Fruit fly (Drosophila melanogaster): ENCODE measurements around the gene Sirt6.

The Sirt6 gene

dm6 chr3R:10212799-10213198, 48.9 kb downstream of the Sirt6 start, which contains the start of gene Timp:
Timp (minus strand) TSS chr3R:10213007.
- TF ChIP-seq Rel (GFP tag; optimal IDR thresholded peaks at IDR 0.05) (no peak), Rel (tag; optimal IDR thresholded peaks at IDR 0.05) (no peak), CG9705 (GFP tag; optimal IDR thresholded peaks at IDR 0.05) (no peak), dsf (GFP tag; optimal IDR thresholded peaks at IDR 0.05; ENCODE audit: borderline replicate concordance) (no peak), sage (GFP tag; optimal IDR thresholded peaks at IDR 0.05) (no peak), tai (GFP tag; optimal IDR thresholded peaks at IDR 0.05) (no peak), GATAd (GFP tag; optimal IDR thresholded peaks at IDR 0.05) (no peak), HLH106 (tag; optimal IDR thresholded peaks at IDR 0.05) (no peak), fru (GFP tag; optimal IDR thresholded peaks at IDR 0.05) (no peak), CG32264 (GFP tag; optimal IDR thresholded peaks at IDR 0.05) (no peak), Vsx2 (GFP tag; optimal IDR thresholded peaks at IDR 0.05; ENCODE audit: partially characterized antibody) (no peak), Hnf4 (GFP tag; optimal IDR thresholded peaks at IDR 0.05) (no peak), Sp1 (GFP tag; optimal IDR thresholded peaks at IDR 0.05) (no peak), rgr (GFP tag; optimal IDR thresholded peaks at IDR 0.05) (no peak)

dm6 chr3R:10206740-10207139, 54.9 kb downstream of the Sirt6 start:
- TF ChIP-seq foxo (GFP tag; optimal IDR thresholded peaks at IDR 0.05), result no peak
- TF ChIP-seq Dfd (GFP tag; optimal IDR thresholded peaks at IDR 0.05), result no peak
- no peak for TF ChIP-seq sage (GFP tag; optimal IDR thresholded peaks at IDR 0.05)
- TF ChIP-seq CG32264 (GFP tag; optimal IDR thresholded peaks at IDR 0.05), result no peak
- TF ChIP-seq N (GFP tag; optimal IDR thresholded peaks at IDR 0.05), result no peak
- no peak for TF ChIP-seq CG9705 (GFP tag; optimal IDR thresholded peaks at IDR 0.05)
- no peak for TF ChIP-seq brk (GFP tag; optimal IDR thresholded peaks at IDR 0.05)
- no peak for TF ChIP-seq CrebA (GFP tag; optimal IDR thresholded peaks at IDR 0.05; ENCODE audit: borderline replicate concordance)
